Worm (Caenorhabditis elegans) whole organism, L1 larva: ENCODE results near the gene F29C4.4.

Experiments used
- C34B4.2 ChIP-seq: sonication (generic microtip); optimal IDR thresholded peaks from 2 replicates; lab custom pipeline; 2017; ENCODE audit warnings: mild to moderate bottlenecking, missing genetic modification characterization, missing compliant biosample characterization
- ama-1 ChIP-seq: fragments of 150-350 bp; optimal IDR thresholded peaks from 2 replicates; lab custom pipeline; 2014
- blmp-1 ChIP-seq: fragments of 150-350 bp; optimal IDR thresholded peaks from 2 replicates; lab custom pipeline; 2014; ENCODE audit warnings: missing biosample characterization, missing genetic modification characterization
- ceh-63 ChIP-seq: fragments of 200-800 bp; sonication (Bioruptor generic); optimal IDR thresholded peaks from 2 replicates; lab custom pipeline; 2018; ENCODE audit warnings: mild to moderate bottlenecking, missing genetic modification characterization, missing compliant biosample characterization
- ceh-82 ChIP-seq, 3 experiments: fragments of 150-350 bp in 1 of 3; sonication (generic microtip) in 2 of 3; optimal IDR thresholded peaks; 2 replicates each; lab custom pipeline; 2014 to 2017; ENCODE audit warnings: missing biosample characterization in 3 of 3, missing genetic modification characterization in 3 of 3
- ceh-90 ChIP-seq: sonication (generic microtip); optimal IDR thresholded peaks from 2 replicates; lab custom pipeline; 2016; ENCODE audit warnings: missing genetic modification characterization, missing compliant biosample characterization
- ces-1 ChIP-seq: fragments of 150-350 bp; optimal IDR thresholded peaks from 2 replicates; lab custom pipeline; 2014; ENCODE audit warnings: missing biosample characterization, missing genetic modification reagents, missing genetic modification characterization
- dpl-1 ChIP-seq, 3 experiments: fragments of 150-350 bp in 2 of 3; sonication (generic microtip) in 1 of 3; optimal IDR thresholded peaks; 2 replicates each; lab custom pipeline; 2014 to 2017; ENCODE audit warnings: missing biosample characterization in 3 of 3, missing genetic modification characterization in 3 of 3, missing genetic modification reagents in 3 of 3
- dsc-1 ChIP-seq: sonication (generic microtip); optimal IDR thresholded peaks from 2 replicates; lab custom pipeline; 2016; ENCODE audit warnings: mild to moderate bottlenecking, missing genetic modification characterization, missing compliant biosample characterization
- egl-13 ChIP-seq: sonication (generic microtip); optimal IDR thresholded peaks from 2 replicates; lab custom pipeline; 2016; ENCODE audit warnings: missing genotype, missing genetic modification reagents, missing genetic modification characterization, missing compliant biosample characterization
- egl-27 ChIP-seq, 2 experiments: fragments of 150-350 bp in 1 of 2; sonication (generic microtip); optimal IDR thresholded peaks; 3 replicates each; lab custom pipeline; 2017 to 2018; ENCODE audit warnings: missing biosample characterization in 2 of 2, missing genetic modification characterization in 2 of 2, missing genetic modification reagents in 2 of 2
- fkh-8 ChIP-seq: sonication (generic microtip); optimal IDR thresholded peaks from 2 replicates; lab custom pipeline; 2016; ENCODE audit warnings: mild to moderate bottlenecking, missing genetic modification characterization, missing compliant biosample characterization
- isw-1 ChIP-seq: fragments of 200-800 bp; sonication (Bioruptor generic); IDR thresholded peaks from 2 replicates; pipeline ENCODE4 v1.3.6; 2022; ENCODE audit warnings: missing genetic modification characterization, missing compliant biosample characterization
- lin-14 ChIP-seq: fragments of 200-800 bp; sonication (Bioruptor generic); optimal IDR thresholded peaks from 2 replicates; lab custom pipeline; 2018; ENCODE audit warnings: mild to moderate bottlenecking, missing genetic modification characterization, moderate library complexity, missing compliant biosample characterization
- lin-15B ChIP-seq: fragments of 150-350 bp; sonication (generic microtip); optimal IDR thresholded peaks from 3 replicates; lab custom pipeline; 2014; ENCODE audit warnings: missing biosample characterization, missing genetic modification characterization
- lin-35 ChIP-seq, 2 experiments: fragments of 150-350 bp; optimal IDR thresholded peaks; 2 replicates each; lab custom pipeline; 2014; ENCODE audit warnings: missing biosample characterization in 2 of 2, missing genetic modification characterization in 2 of 2, missing genetic modification reagents in 2 of 2
- lsy-2 ChIP-seq, 2 experiments: fragments of 150-350 bp; optimal IDR thresholded peaks; 2 replicates each; lab custom pipeline; 2014; ENCODE audit warnings: missing biosample characterization in 2 of 2, missing genetic modification characterization in 2 of 2
- mep-1 ChIP-seq: fragments of 150-350 bp; optimal IDR thresholded peaks from 2 replicates; lab custom pipeline; 2014; ENCODE audit warnings: missing biosample characterization, missing genetic modification characterization
- nhr-47 ChIP-seq: sonication (generic microtip); optimal IDR thresholded peaks from 2 replicates; lab custom pipeline; 2016; ENCODE audit warnings: mild to moderate bottlenecking, missing genetic modification characterization, moderate library complexity, missing compliant biosample characterization
- nhr-71 ChIP-seq: sonication (generic microtip); optimal IDR thresholded peaks from 2 replicates; lab custom pipeline; 2016; ENCODE audit warnings: mild to moderate bottlenecking, missing genetic modification characterization, moderate library complexity, missing compliant biosample characterization
- nhr-76 ChIP-seq: sonication (generic microtip); optimal IDR thresholded peaks from 2 replicates; lab custom pipeline; 2017; ENCODE audit warnings: missing biosample characterization, missing genetic modification characterization
- nhr-85 ChIP-seq: sonication (generic microtip); peaks from one replicate; lab custom pipeline; 2016; ENCODE audit warnings: missing genetic modification characterization, inconsistent platforms, missing compliant biosample characterization
- nhr-90 ChIP-seq: sonication (generic microtip); optimal IDR thresholded peaks from 2 replicates; lab custom pipeline; 2016; ENCODE audit warnings: mild to moderate bottlenecking, missing genetic modification characterization, missing compliant biosample characterization; ENCODE audit not compliant: poor library complexity
- pax-3 ChIP-seq: fragments of 200-800 bp; sonication (Bioruptor generic); optimal IDR thresholded peaks from 2 replicates; lab custom pipeline; 2018; ENCODE audit warnings: mild to moderate bottlenecking, missing genetic modification characterization, moderate library complexity, missing compliant biosample characterization
- rnt-1 ChIP-seq: sonication (generic microtip); optimal IDR thresholded peaks from 2 replicates; lab custom pipeline; 2016; ENCODE audit warnings: mild to moderate bottlenecking, missing genetic modification characterization, moderate library complexity, missing compliant biosample characterization
- sox-4 ChIP-seq: sonication (generic microtip); optimal IDR thresholded peaks from 2 replicates; lab custom pipeline; 2016; ENCODE audit warnings: missing genetic modification characterization, missing compliant biosample characterization
- sup-37 ChIP-seq: fragments of 200-800 bp; sonication (Bioruptor generic); optimal IDR thresholded peaks from 2 replicates; lab custom pipeline; 2018; ENCODE audit warnings: mild to moderate bottlenecking, missing genetic modification characterization, missing compliant biosample characterization
- swsn-7 ChIP-seq: sonication (generic microtip); optimal IDR thresholded peaks from 2 replicates; lab custom pipeline; 2016; ENCODE audit warnings: missing genetic modification characterization, missing compliant biosample characterization
- tbx-2 ChIP-seq: sonication (generic microtip); optimal IDR thresholded peaks from 2 replicates; lab custom pipeline; 2016; ENCODE audit warnings: missing genetic modification characterization, missing compliant biosample characterization
- unc-130 ChIP-seq: fragments of 150-350 bp; optimal IDR thresholded peaks from 2 replicates; lab custom pipeline; 2017; ENCODE audit warnings: missing biosample characterization, missing genetic modification characterization, inconsistent platforms
- unc-86 ChIP-seq: sonication (generic microtip); optimal IDR thresholded peaks from 2 replicates; lab custom pipeline; 2016; ENCODE audit warnings: missing genetic modification characterization, missing compliant biosample characterization
- unc-98 ChIP-seq: fragments of 200-800 bp; sonication (Bioruptor generic); IDR thresholded peaks from 2 replicates; pipeline ENCODE4 v1.3.6; 2022; ENCODE audit warnings: missing genetic modification characterization, missing compliant biosample characterization
- xbp-1 ChIP-seq: sonication (generic microtip); optimal IDR thresholded peaks from 2 replicates; lab custom pipeline; 2016; ENCODE audit warnings: missing genetic modification characterization, missing compliant biosample characterization
- zip-4 ChIP-seq: fragments of 200-800 bp; sonication (Bioruptor generic); optimal IDR thresholded peaks from 2 replicates; lab custom pipeline; 2018; ENCODE audit warnings: mild to moderate bottlenecking, missing genetic modification characterization, moderate library complexity, missing compliant biosample characterization
- ztf-4 ChIP-seq: fragments of 150-350 bp; optimal IDR thresholded peaks from 2 replicates; lab custom pipeline; 2014; ENCODE audit warnings: missing biosample characterization, missing genetic modification characterization

F29C4.4 gene

DNA sequence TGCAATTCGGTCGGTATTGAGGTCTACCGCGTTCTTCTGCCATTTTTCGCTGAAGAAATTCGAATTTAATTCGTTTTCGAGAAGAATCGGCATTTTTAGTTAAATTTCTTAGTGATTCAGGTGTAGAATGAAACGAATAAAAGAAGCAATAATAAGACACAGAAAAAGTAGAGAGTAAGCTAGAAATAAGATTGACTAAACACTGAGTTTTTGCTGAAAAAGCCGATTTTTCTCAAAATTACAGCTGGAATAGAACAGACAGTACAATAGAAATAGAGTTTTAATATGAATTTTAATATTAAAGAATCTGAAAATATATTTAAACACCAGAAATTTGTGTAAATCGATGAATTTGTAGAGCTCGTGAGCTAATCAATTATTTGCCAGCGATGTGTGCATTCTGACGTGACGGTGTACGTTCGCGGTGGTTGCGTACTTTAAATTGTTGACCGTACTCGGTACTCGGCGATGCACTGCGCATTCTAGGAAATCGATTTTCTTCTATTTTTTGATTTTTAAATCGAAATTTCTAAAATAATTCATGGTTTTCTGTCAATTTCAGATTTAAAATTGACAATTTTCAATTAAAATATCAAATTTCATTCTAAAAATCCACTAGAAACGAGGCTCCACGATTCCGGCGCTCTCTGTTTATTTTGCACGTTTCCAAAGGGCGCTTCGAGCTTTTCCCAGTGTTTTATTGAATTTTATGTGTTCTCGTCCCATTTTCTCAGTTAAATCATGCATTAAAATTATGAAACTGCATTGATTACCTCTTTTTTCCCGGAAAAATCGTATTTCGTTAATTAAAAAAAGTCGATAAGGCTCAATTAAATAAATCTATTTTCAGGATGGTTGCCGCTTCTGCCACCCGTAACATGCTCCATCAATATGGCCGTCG lies 14.7 kb downstream of the F29C4.4 start, which contains the start of the genes grld-1 and cox-6C (continued):
- TF ChIP-seq rnt-1 (tag; lab: Kevin White, UChicago) (peak; percentile 45), mep-1 (tag; lab: Kevin White, UChicago) (peak; percentile 60)

ce11 chrIV:128525-128924 lies 17.0 kb downstream of the F29C4.4 start:
- TF ChIP-seq ces-1 (GFP tag; lab: Kevin White, UChicago) (no peak), lin-14 (GFP tag; lab: Kevin White, UChicago) (peak; percentile 58), nhr-85 (tag; lab: Kevin White, UChicago) (peak; percentile 27)
- TF ChIP-seq, all 84 proteins: peak for 2

- TF ChIP-seq sup-37 (GFP tag; lab: Kevin White, UChicago) (no peak), ama-1 (lab: Kevin White, UChicago) (no peak), lin-14 (GFP tag; lab: Kevin White, UChicago) (peak; percentile 5), lsy-2 (tag; optimal IDR thresholded peaks at IDR 0.05; lab: Kevin White, UChicago) (peak in 1 of 2 experiments; percentile 11), mep-1 (tag; lab: Kevin White, UChicago) (no peak), ceh-63 (GFP tag; lab: Kevin White, UChicago) (no peak), ceh-90 (no peak), pax-3 (tag; lab: Kevin White, UChicago) (no peak), isw-1 (no peak), unc-130 (no peak)
Measured at ce11 chrIV:130150-130549, 18.7 kb downstream of the F29C4.4 start.

ce11 chrIV:132095-132494 lies 20.6 kb downstream of the F29C4.4 start, which contains the start of gene daf-1:
TSS of gene daf-1 (plus strand) at chrIV:132416.
- no peak for TF ChIP-seq ztf-4 (tag; lab: Kevin White, UChicago)
- TF ChIP-seq dsc-1 (tag; lab: Kevin White, UChicago) = peak; percentile 39
- peak; percentile 18 for TF ChIP-seq tbx-2 (tag; lab: Kevin White, UChicago)
- TF ChIP-seq nhr-71 (tag; lab: Kevin White, UChicago) = peak; percentile 32
- TF ChIP-seq unc-86 = peak; percentile 61
- TF ChIP-seq egl-13 (tag; lab: Kevin White, UChicago) = peak; percentile 67
- peak; percentile 37 for TF ChIP-seq sox-4
- no peak for TF ChIP-seq unc-98 (GFP tag; lab: Robert Waterston, UW)
- no peak for TF ChIP-seq ceh-90
- TF ChIP-seq nhr-76 (tag; lab: Kevin White, UChicago) = no peak
- no peak for TF ChIP-seq nhr-85 (tag; lab: Kevin White, UChicago)
- peak; percentile 49 for TF ChIP-seq xbp-1 (tag; lab: Kevin White, UChicago)
- no peak for TF ChIP-seq blmp-1 (tag; lab: Kevin White, UChicago)
- peak; percentile 33 for TF ChIP-seq swsn-7 (tag; lab: Kevin White, UChicago)
- TF ChIP-seq fkh-8 (tag; lab: Kevin White, UChicago) = peak; percentile 73
- TF ChIP-seq nhr-47 (tag; lab: Kevin White, UChicago) = peak; percentile 42
- peak; percentile 73 for TF ChIP-seq lin-14 (GFP tag; lab: Kevin White, UChicago)
- peak in 1 of 3 experiments; percentile 25 for TF ChIP-seq ceh-82 (tag; optimal IDR thresholded peaks at IDR 0.05; lab: Kevin White, UChicago)
- no peak for TF ChIP-seq lin-15B (tag; lab: Kevin White, UChicago)
- TF ChIP-seq C34B4.2 (tag; lab: Kevin White, UChicago) = no peak
- peak in 1 of 3 experiments; percentile 12 for TF ChIP-seq dpl-1 (GFP tag; optimal IDR thresholded peaks at IDR 0.05; lab: Kevin White, UChicago)
- peak in 1 of 2 experiments; percentile 4 for TF ChIP-seq lin-35 (GFP tag; optimal IDR thresholded peaks at IDR 0.05; lab: Kevin White, UChicago)
- TF ChIP-seq lsy-2 (tag; optimal IDR thresholded peaks at IDR 0.05; lab: Kevin White, UChicago) = peak in 1 of 2 experiments; percentile 40

ce11 chrIV:133968-134367 lies 22.5 kb downstream of the F29C4.4 start:
- TF ChIP-seq dsc-1 (tag; lab: Kevin White, UChicago) (peak; percentile 83), egl-27 (tag; optimal IDR thresholded peaks at IDR 0.05; lab: Kevin White, UChicago) (no peak), fkh-8 (tag; lab: Kevin White, UChicago) (peak; percentile 55), unc-86 (no peak), zip-4 (no peak), nhr-90 (no peak), nhr-47 (tag; lab: Kevin White, UChicago) (peak; percentile 33), egl-13 (tag; lab: Kevin White, UChicago) (peak; percentile 53), sox-4 (no peak)
- TF ChIP-seq, all 84 proteins: peak for 4
